Fruit fly (Drosophila melanogaster): ENCODE results near the gene tna.

The tna gene

DNA sequence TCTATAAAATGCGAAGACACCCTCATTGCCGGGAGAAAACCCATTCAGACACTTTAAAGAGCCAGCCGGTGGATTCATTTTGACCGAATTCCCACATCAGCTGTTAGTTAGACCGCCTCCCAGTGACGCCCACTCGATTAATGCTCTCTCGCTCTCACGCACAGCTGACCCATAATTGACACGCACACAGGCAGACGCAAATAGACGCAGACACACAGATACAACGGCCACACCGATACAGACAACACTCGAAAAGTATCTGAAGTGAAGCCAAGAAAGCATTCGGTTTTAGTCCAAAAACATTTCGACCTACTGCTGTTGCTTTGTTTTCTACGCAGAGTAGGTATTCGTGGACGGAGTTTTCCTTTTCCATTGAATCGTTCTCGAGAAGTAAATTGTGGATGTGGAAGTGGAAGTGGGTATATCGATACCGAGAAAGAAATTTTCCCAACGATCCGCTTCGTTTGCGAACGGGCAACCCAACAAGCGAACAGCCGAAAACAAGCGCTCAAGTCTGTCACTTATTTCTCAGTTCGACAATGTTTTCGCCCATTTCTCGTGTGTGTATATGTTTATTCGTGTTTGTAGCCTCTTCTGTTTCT is 24.8 kb downstream of the tna start (continued):
- TF ChIP-seq Trl (optimal IDR thresholded peaks at IDR 0.05) (peak; percentile 9 to 22), Trl (GFP tag; optimal IDR thresholded peaks at IDR 0.05) (no peak), CG1832 (GFP tag; optimal IDR thresholded peaks at IDR 0.05) (peak; percentile 37), HLH54F (GFP tag; optimal IDR thresholded peaks at IDR 0.05) (no peak), Bgb (GFP tag; IDR thresholded peaks at IDR 0.05; ENCODE audit: partially characterized antibody) (peak; percentile 22; the same call in 1 of the 2 replicates), abd-A (tag; optimal IDR thresholded peaks at IDR 0.05) (peak; percentile 67), CG17829 (tag; optimal IDR thresholded peaks at IDR 0.05) (peak; percentile 36), chm (GFP tag; IDR thresholded peaks at IDR 0.05) (peak; percentile 75; the same call in 1 of the 2 replicates), chn (GFP tag; optimal IDR thresholded peaks at IDR 0.05) (peak; percentile 33), CG9876 (GFP tag; optimal IDR thresholded peaks at IDR 0.05) (no peak), dimm (GFP tag; IDR thresholded peaks at IDR 0.05) (no peak), CG10274 (GFP tag; optimal IDR thresholded peaks at IDR 0.05) (no peak), usp (GFP tag; optimal IDR thresholded peaks at IDR 0.05) (no peak), disco-r (GFP tag; optimal IDR thresholded peaks at IDR 0.05) (no peak), CG2678 (tag; optimal IDR thresholded peaks at IDR 0.05) (peak; percentile 7), crol (GFP tag; IDR thresholded peaks at IDR 0.05) (peak; percentile 21; the same call in 1 of the 2 replicates), twi (tag; optimal IDR thresholded peaks at IDR 0.05) (peak; percentile 61), CG8290 (GFP tag; optimal IDR thresholded peaks at IDR 0.05) (peak; percentile 0), CG8290 (tag; optimal IDR thresholded peaks at IDR 0.05) (peak in 1 of 2 experiments; percentile 57), CG33213 (GFP tag; optimal IDR thresholded peaks at IDR 0.05) (no peak), tll (GFP tag; optimal IDR thresholded peaks at IDR 0.05) (peak in 1 of 2 experiments; percentile 5), CG3281 (GFP tag; optimal IDR thresholded peaks at IDR 0.05) (peak; percentile 11), kah (GFP tag; optimal IDR thresholded peaks at IDR 0.05) (peak; percentile 41), CG1647 (GFP tag; optimal IDR thresholded peaks at IDR 0.05) (no peak), slp2 (GFP tag; optimal IDR thresholded peaks at IDR 0.05) (no peak), CG11398 (GFP tag; optimal IDR thresholded peaks at IDR 0.05) (no peak), CG31224 (GFP tag; IDR thresholded peaks at IDR 0.05) (peak; percentile 43; the same call in 1 of the 2 replicates), Usf (GFP tag; optimal IDR thresholded peaks at IDR 0.05) (no peak), CG33557 (GFP tag; optimal IDR thresholded peaks at IDR 0.05) (peak; percentile 5), H15 (GFP tag; IDR thresholded peaks at IDR 0.05) (no peak), Dll (GFP tag; IDR thresholded peaks at IDR 0.05; ENCODE audit: partially characterized antibody) (0 out of 4 replicates have a peak, but pooled peaks have one; percentile 25), seq (GFP tag; IDR thresholded peaks at IDR 0.05) (no peak), fru (optimal IDR thresholded peaks at IDR 0.05) (no peak), ham (GFP tag; IDR thresholded peaks at IDR 0.05) (no peak), Sin3A (optimal IDR thresholded peaks at IDR 0.05) (no peak), prd (optimal IDR thresholded peaks at IDR 0.05) (no peak), prd (GFP tag; IDR thresholded peaks at IDR 0.05) (peak; percentile 4; the same call in 1 of the 3 replicates), CG11456 (GFP tag; IDR thresholded peaks at IDR 0.05) (no peak), CG4282 (GFP tag; optimal IDR thresholded peaks at IDR 0.05) (peak; percentile 19), C15 (GFP tag; IDR thresholded peaks at IDR 0.05) (no peak), CG10462 (GFP tag; optimal IDR thresholded peaks at IDR 0.05) (no peak), CG15479 (GFP tag; optimal IDR thresholded peaks at IDR 0.05) (peak; percentile 8), z (GFP tag; IDR thresholded peaks at IDR 0.05) (0 out of 3 replicates have a peak, but pooled peaks have one; percentile 46), CrebB (tag; optimal IDR thresholded peaks at IDR 0.05) (no peak), D19A (tag; optimal IDR thresholded peaks at IDR 0.05) (no peak), ranshi (GFP tag; IDR thresholded peaks at IDR 0.05) (peak; percentile 5; the same call in 1 of the 2 replicates), MBD-R2 (GFP tag; IDR thresholded peaks at IDR 0.05) (no peak), Atf6 (GFP tag; IDR thresholded peaks at IDR 0.05) (0 out of 2 replicates have a peak, but pooled peaks have one; percentile 41), pita (GFP tag; optimal IDR thresholded peaks at IDR 0.05) (no peak), lov (optimal IDR thresholded peaks at IDR 0.05) (no peak), lov (GFP tag; IDR thresholded peaks at IDR 0.05) (0 out of 3 replicates have a peak, but pooled peaks have one; percentile 58), pros (GFP tag; optimal IDR thresholded peaks at IDR 0.05) (peak; percentile 62)

All from whole organism, embryonic.